Worm (Caenorhabditis elegans) whole organism, mixed stage, embryonic: Measurements from ENCODE around the gene gly-1.

Experiments
- M03D4.4 ChIP-seq: sonication (generic microtip); optimal IDR thresholded peaks from 2 replicates; lab custom pipeline; 2017; ENCODE audit warnings: mild to moderate bottlenecking, missing genetic modification characterization, missing compliant biosample characterization
- bed-3 ChIP-seq: fragments of 200-800 bp; sonication (Bioruptor generic); optimal IDR thresholded peaks from 3 replicates; lab custom pipeline; 2018; ENCODE audit warnings: mild to moderate bottlenecking, missing genetic modification characterization, moderate library complexity, missing compliant biosample characterization
- blmp-1 ChIP-seq: fragments of 150-350 bp; optimal IDR thresholded peaks from 2 replicates; lab custom pipeline; 2014; ENCODE audit warnings: missing biosample characterization, missing genetic modification characterization
- ceh-39 ChIP-seq: fragments of 150-350 bp; optimal IDR thresholded peaks from 2 replicates; lab custom pipeline; 2014; ENCODE audit warnings: missing biosample characterization, missing genetic modification characterization
- ceh-43 ChIP-seq: fragments of 200-800 bp; sonication (Bioruptor generic); optimal IDR thresholded peaks from 2 replicates; lab custom pipeline; 2018; ENCODE audit warnings: mild to moderate bottlenecking, missing genetic modification characterization, moderate library complexity, missing compliant biosample characterization
- ceh-83 ChIP-seq: fragments of 200-800 bp; sonication (Bioruptor generic); optimal IDR thresholded peaks from 2 replicates; lab custom pipeline; 2018; ENCODE audit warnings: mild to moderate bottlenecking, missing genetic modification characterization, missing compliant biosample characterization
- ces-1 ChIP-seq: fragments of 150-350 bp; optimal IDR thresholded peaks from 2 replicates; lab custom pipeline; 2014; ENCODE audit warnings: missing biosample characterization, missing genetic modification reagents, missing genetic modification characterization
- cnd-1 ChIP-seq: fragments of 200-800 bp; sonication (Bioruptor generic); optimal IDR thresholded peaks from 2 replicates; lab custom pipeline; 2018; ENCODE audit warnings: mild to moderate bottlenecking, missing genetic modification characterization, missing compliant biosample characterization
- drap-1 ChIP-seq: fragments of 200-800 bp; sonication (Bioruptor generic); optimal IDR thresholded peaks from 3 replicates; lab custom pipeline; 2018; ENCODE audit warnings: mild to moderate bottlenecking, missing genetic modification characterization, missing compliant biosample characterization
- elt-1 ChIP-seq: sonication (generic microtip); optimal IDR thresholded peaks from 2 replicates; lab custom pipeline; 2017; ENCODE audit warnings: missing genetic modification characterization, mild to moderate bottlenecking, missing compliant biosample characterization, antibody characterized with exemption, moderate library complexity, borderline replicate concordance; ENCODE audit not compliant: insufficient read depth
- elt-3 ChIP-seq: fragments of 150-350 bp; optimal IDR thresholded peaks from 2 replicates; lab custom pipeline; 2014; ENCODE audit warnings: missing biosample characterization, missing genetic modification characterization
- flh-1 ChIP-seq: fragments of 200-800 bp; sonication (Bioruptor generic); optimal IDR thresholded peaks from 2 replicates; lab custom pipeline; 2018; ENCODE audit warnings: mild to moderate bottlenecking, missing genetic modification characterization, moderate library complexity, missing compliant biosample characterization
- ham-2 ChIP-seq: fragments of 200-800 bp; sonication (Bioruptor generic); optimal IDR thresholded peaks from 2 replicates; lab custom pipeline; 2018; ENCODE audit warnings: mild to moderate bottlenecking, missing genetic modification characterization, missing compliant biosample characterization
- hlh-1 ChIP-seq: fragments of 150-350 bp; optimal IDR thresholded peaks from 2 replicates; lab custom pipeline; 2014; ENCODE audit warnings: missing biosample characterization, missing genetic modification reagents, missing genetic modification characterization
- lin-13 ChIP-seq: fragments of 150-350 bp; optimal IDR thresholded peaks from 2 replicates; lab custom pipeline; 2014; ENCODE audit warnings: missing biosample characterization, missing genetic modification characterization
- lin-32 ChIP-seq: fragments of 200-800 bp; sonication (Bioruptor generic); optimal IDR thresholded peaks from 2 replicates; lab custom pipeline; 2018; ENCODE audit warnings: mild to moderate bottlenecking, missing genetic modification characterization, missing compliant biosample characterization
- lsy-2 ChIP-seq: fragments of 150-350 bp; optimal IDR thresholded peaks from 2 replicates; lab custom pipeline; 2014; ENCODE audit warnings: missing biosample characterization, missing genetic modification characterization
- mab-5 ChIP-seq: fragments of 150-350 bp; optimal IDR thresholded peaks from 2 replicates; lab custom pipeline; 2014; ENCODE audit warnings: missing biosample characterization, missing genetic modification characterization
- mep-1 ChIP-seq: fragments of 150-350 bp; optimal IDR thresholded peaks from 2 replicates; lab custom pipeline; 2017; ENCODE audit warnings: missing biosample characterization, missing genetic modification reagents, missing genetic modification characterization, inconsistent platforms
- mls-2 ChIP-seq: sonication (generic microtip); optimal IDR thresholded peaks from 2 replicates; lab custom pipeline; 2016; ENCODE audit warnings: mild to moderate bottlenecking, missing genetic modification characterization, moderate library complexity, missing compliant biosample characterization
- nhr-12 ChIP-seq: fragments of 150-350 bp; optimal IDR thresholded peaks from 2 replicates; lab custom pipeline; 2014; ENCODE audit warnings: missing biosample characterization, missing genetic modification characterization
- nhr-2 ChIP-seq: fragments of 150-350 bp; optimal IDR thresholded peaks from 2 replicates; lab custom pipeline; 2014; ENCODE audit warnings: missing biosample characterization, missing genetic modification characterization
- nhr-237 ChIP-seq: fragments of 150-350 bp; optimal IDR thresholded peaks from 2 replicates; lab custom pipeline; 2014; ENCODE audit warnings: missing biosample characterization, missing genetic modification characterization
- nhr-28 ChIP-seq: fragments of 150-350 bp; optimal IDR thresholded peaks from 2 replicates; lab custom pipeline; 2014; ENCODE audit warnings: missing biosample characterization, missing genetic modification characterization
- nhr-76 ChIP-seq: sonication (generic microtip); optimal IDR thresholded peaks from 2 replicates; lab custom pipeline; 2017; ENCODE audit warnings: missing biosample characterization, missing genetic modification characterization
- pha-4 ChIP-seq: fragments of 150-350 bp; optimal IDR thresholded peaks from 2 replicates; lab custom pipeline; 2018; ENCODE audit warnings: missing biosample characterization, missing genetic modification reagents, missing genetic modification characterization
- sem-2 ChIP-seq: fragments of 200-800 bp; sonication (Bioruptor generic); optimal IDR thresholded peaks from 2 replicates; lab custom pipeline; 2018; ENCODE audit warnings: mild to moderate bottlenecking, missing genetic modification characterization, missing compliant biosample characterization
- snpc-4 ChIP-seq: fragments of 150-350 bp; optimal IDR thresholded peaks from 2 replicates; lab custom pipeline; 2014; ENCODE audit warnings: missing biosample characterization, missing genetic modification characterization
- sptf-1 ChIP-seq: sonication (generic microtip); optimal IDR thresholded peaks from 2 replicates; lab custom pipeline; 2017; ENCODE audit warnings: mild to moderate bottlenecking, missing genetic modification characterization, moderate library complexity, missing compliant biosample characterization
- tbx-8 ChIP-seq: fragments of 200-800 bp; sonication (Bioruptor generic); optimal IDR thresholded peaks from 2 replicates; lab custom pipeline; 2018; ENCODE audit warnings: mild to moderate bottlenecking, missing genetic modification characterization, moderate library complexity, missing compliant biosample characterization
- unc-120 ChIP-seq: sonication (generic microtip); optimal IDR thresholded peaks from 2 replicates; lab custom pipeline; 2017; ENCODE audit warnings: missing genetic modification characterization, missing compliant biosample characterization; ENCODE audit not compliant: poor library complexity, severe bottlenecking
- unc-39 ChIP-seq: fragments of 150-350 bp; optimal IDR thresholded peaks from 2 replicates; lab custom pipeline; 2014; ENCODE audit warnings: missing biosample characterization, missing genetic modification characterization
- unc-62 ChIP-seq: fragments of 150-350 bp; optimal IDR thresholded peaks from 2 replicates; lab custom pipeline; 2014; ENCODE audit warnings: missing biosample characterization, missing genetic modification reagents, missing genetic modification characterization
- zip-8 ChIP-seq: fragments of 150-350 bp; optimal IDR thresholded peaks from 2 replicates; lab custom pipeline; 2014; ENCODE audit warnings: missing biosample characterization, missing genetic modification characterization
- ztf-11 ChIP-seq: fragments of 150-350 bp; optimal IDR thresholded peaks from 2 replicates; lab custom pipeline; 2014; ENCODE audit warnings: missing biosample characterization, missing genetic modification characterization

gly-1 gene

ce11 chrII:10868670-10869246 is 33.2 kb downstream of the gly-1 start, which contains the start of the genes gmps-1 and cap-2:
gmps-1 (minus strand) TSS chrII:10868720.
cap-2 (plus strand) TSS chrII:10869196.
- TF ChIP-seq ceh-43 (GFP tag; lab: Kevin White, UChicago) (peak; percentile 15), nhr-2 (tag; lab: Kevin White, UChicago) (peak; percentile 37), ceh-39 (tag; lab: Kevin White, UChicago) (peak; percentile 72), bed-3 (GFP tag; lab: Kevin White, UChicago) (no peak), ztf-11 (no peak), blmp-1 (no peak), unc-39 (tag; lab: Kevin White, UChicago) (no peak), snpc-4 (no peak), lin-13 (tag; lab: Kevin White, UChicago) (peak; percentile 84), unc-120 (tag; lab: Kevin White, UChicago) (peak; percentile 22), flh-1 (no peak), nhr-28 (no peak), ham-2 (GFP tag; lab: Kevin White, UChicago) (no peak), nhr-12 (tag; lab: Kevin White, UChicago) (no peak), sem-2 (GFP tag; lab: Kevin White, UChicago) (no peak), M03D4.4 (tag; lab: Kevin White, UChicago) (peak; percentile 28), lin-32 (GFP tag; lab: Kevin White, UChicago) (no peak), tbx-8 (GFP tag; lab: Kevin White, UChicago) (no peak), lsy-2 (tag; lab: Kevin White, UChicago) (peak; percentile 100), nhr-237 (peak; percentile 86), elt-3 (tag; lab: Kevin White, UChicago) (no peak), mab-5 (tag; lab: Kevin White, UChicago) (no peak), hlh-1 (tag; lab: Kevin White, UChicago) (peak; percentile 53), mls-2 (tag; lab: Kevin White, UChicago) (peak; percentile 51), sptf-1 (peak; percentile 75), mep-1 (peak; percentile 92), ceh-83 (GFP tag; lab: Kevin White, UChicago) (no peak), drap-1 (GFP tag; lab: Kevin White, UChicago) (peak; percentile 31), elt-1 (no peak), pha-4 (tag; lab: Kevin White, UChicago) (peak; percentile 82), ces-1 (peak; percentile 68), nhr-76 (no peak), zip-8 (no peak), cnd-1 (tag; lab: Kevin White, UChicago) (no peak), unc-62 (GFP tag; lab: Kevin White, UChicago) (peak; percentile 22)

- TF ChIP-seq unc-39 (tag; lab: Kevin White, UChicago) = no peak
- peak; percentile 13 for TF ChIP-seq unc-62 (GFP tag; lab: Kevin White, UChicago)
- peak; percentile 43 for TF ChIP-seq unc-120 (tag; lab: Kevin White, UChicago)
- TF ChIP-seq, all 35 proteins: peak for 2
Measured at ce11 chrII:10867219-10867618, 34.8 kb downstream of the gly-1 start.

- TF ChIP-seq ceh-39 (tag; lab: Kevin White, UChicago) (no peak), hlh-1 (tag; lab: Kevin White, UChicago) (peak; percentile 1)
Measured at ce11 chrII:10862749-10863656, 39.0 kb downstream of the gly-1 start.
